Worm (Caenorhabditis elegans) whole organism, young adult: Measurements from ENCODE around the gene ccpp-6.

ENCODE experiments used
- C06A6.2 ChIP-seq: fragments of 200-800 bp; sonication (Bioruptor generic); conservative IDR thresholded peaks from 2 replicates; pipeline ENCODE4 v1.3.6; 2022; ENCODE audit warnings: missing genetic modification characterization, missing compliant biosample characterization
- D2030.7 ChIP-seq: fragments of 200-800 bp; sonication (Bioruptor generic); IDR thresholded peaks from 2 replicates; pipeline ENCODE4 v1.3.6; 2022; ENCODE audit warnings: missing genetic modification reagents, missing genetic modification characterization, missing compliant biosample characterization
- F23B12.7 ChIP-seq: sonication (generic microtip); optimal IDR thresholded peaks from 2 replicates; lab custom pipeline; 2017; ENCODE audit warnings: missing genetic modification characterization, mild to moderate bottlenecking, missing compliant biosample characterization, antibody characterized with exemption, moderate library complexity; ENCODE audit not compliant: insufficient read depth
- F33H1.4 ChIP-seq: fragments of 200-800 bp; sonication (Bioruptor generic); IDR thresholded peaks from 2 replicates; pipeline ENCODE4 v1.3.6; 2022; ENCODE audit warnings: missing genetic modification reagents, missing genetic modification characterization, missing compliant biosample characterization
- F37B4.10 ChIP-seq: fragments of 200-800 bp; sonication (Bioruptor generic); IDR thresholded peaks from 2 replicates; pipeline ENCODE4 v1.3.6; 2022; ENCODE audit warnings: missing genetic modification characterization, missing compliant biosample characterization
- F39B2.1 ChIP-seq: fragments of 200-800 bp; sonication (Bioruptor generic); IDR thresholded peaks from 2 replicates; pipeline ENCODE4 v1.3.6; 2022; ENCODE audit warnings: missing genetic modification reagents, missing genetic modification characterization, missing compliant biosample characterization
- F49E8.2 ChIP-seq: sonication (generic microtip); optimal IDR thresholded peaks from 3 replicates; lab custom pipeline; 2017; ENCODE audit warnings: missing genetic modification characterization, mild to moderate bottlenecking, missing compliant biosample characterization, antibody characterized with exemption, moderate library complexity; ENCODE audit not compliant: insufficient read depth
- F55B11.4 ChIP-seq: sonication (generic microtip); optimal IDR thresholded peaks from 2 replicates; lab custom pipeline; 2016; ENCODE audit warnings: missing compliant biosample characterization, missing genetic modification characterization, borderline replicate concordance; ENCODE audit not compliant: insufficient read depth
- Y53F4B.3 ChIP-seq: fragments of 200-800 bp; sonication (Bioruptor generic); IDR thresholded peaks from 2 replicates; pipeline ENCODE4 v1.3.6; 2022; ENCODE audit warnings: missing genetic modification reagents, missing genetic modification characterization, missing compliant biosample characterization
- Y79H2A.3 ChIP-seq: fragments of 200-800 bp; sonication (Bioruptor generic); conservative IDR thresholded peaks from 2 replicates; pipeline ENCODE4 v1.3.6; 2022; ENCODE audit warnings: missing genetic modification reagents, missing genetic modification characterization, missing compliant biosample characterization
- akir-1 ChIP-seq: fragments of 200-800 bp; sonication (Bioruptor generic); optimal IDR thresholded peaks from 2 replicates; lab custom pipeline; 2018; ENCODE audit warnings: mild to moderate bottlenecking, missing genetic modification characterization, moderate library complexity, missing compliant biosample characterization
- ama-1 ChIP-seq, 3 experiments: fragments of 150-350 bp in 1 of 3; sonication (generic microtip) in 2 of 3; optimal IDR thresholded peaks; 2 replicates each; lab custom pipeline; 2014 to 2018; ENCODE audit warnings: missing biosample characterization in 2 of 3, missing genetic modification characterization in 2 of 3, missing genetic modification reagents in 2 of 3
- bed-1 ChIP-seq: fragments of 200-800 bp; sonication (Bioruptor generic); IDR thresholded peaks from 2 replicates; pipeline ENCODE4 v1.3.6; 2022; ENCODE audit warnings: missing genetic modification reagents, missing genetic modification characterization, missing compliant biosample characterization
- bed-2 ChIP-seq: fragments of 200-800 bp; sonication (Bioruptor generic); IDR thresholded peaks from 2 replicates; pipeline ENCODE4 v1.3.6; 2022; ENCODE audit warnings: missing genetic modification reagents, missing genetic modification characterization, missing compliant biosample characterization
- ceh-27 ChIP-seq: fragments of 200-800 bp; sonication (Bioruptor generic); optimal IDR thresholded peaks from 2 replicates; lab custom pipeline; 2018; ENCODE audit warnings: mild to moderate bottlenecking, missing genetic modification characterization, moderate library complexity, missing compliant biosample characterization
- ceh-40 ChIP-seq: fragments of 200-800 bp; sonication (Bioruptor generic); IDR thresholded peaks from 2 replicates; pipeline ENCODE4 v1.3.6; 2022; ENCODE audit warnings: missing genetic modification characterization, missing compliant biosample characterization
- ceh-58 ChIP-seq: fragments of 200-800 bp; sonication (Bioruptor generic); IDR thresholded peaks from 2 replicates; pipeline ENCODE4 v1.3.6; 2022; ENCODE audit warnings: missing genetic modification characterization, missing compliant biosample characterization
- ceh-79 ChIP-seq: sonication (generic microtip); optimal IDR thresholded peaks from 2 replicates; lab custom pipeline; 2017; ENCODE audit warnings: mild to moderate bottlenecking, missing genetic modification characterization, missing compliant biosample characterization
- dox-1 ChIP-seq: fragments of 200-800 bp; sonication (Bioruptor generic); IDR thresholded peaks from 2 replicates; pipeline ENCODE4 v1.3.6; 2022; ENCODE audit warnings: missing genetic modification reagents, missing genetic modification characterization, missing compliant biosample characterization
- efl-1 ChIP-seq: fragments of 150-350 bp; optimal IDR thresholded peaks from 2 replicates; lab custom pipeline; 2014; ENCODE audit warnings: missing biosample characterization, missing genetic modification reagents, missing genetic modification characterization
- egl-18 ChIP-seq: fragments of 200-800 bp; sonication (Bioruptor generic); IDR thresholded peaks from 2 replicates; pipeline ENCODE4 v1.3.6; 2022; ENCODE audit warnings: missing genetic modification reagents, missing genetic modification characterization, missing compliant biosample characterization
- egl-44 ChIP-seq: fragments of 200-800 bp; sonication (Bioruptor generic); IDR thresholded peaks from 2 replicates; pipeline ENCODE4 v1.3.6; 2022; ENCODE audit warnings: missing genetic modification reagents, missing genetic modification characterization, missing compliant biosample characterization
- egrh-3 ChIP-seq: fragments of 200-800 bp; sonication (Bioruptor generic); IDR thresholded peaks from 2 replicates; pipeline ENCODE4 v1.3.6; 2022; ENCODE audit warnings: missing genetic modification reagents, missing genetic modification characterization, missing compliant biosample characterization
- ekl-4 ChIP-seq: fragments of 200-800 bp; sonication (Bioruptor generic); IDR thresholded peaks from 2 replicates; pipeline ENCODE4 v1.3.6; 2022; ENCODE audit warnings: missing genetic modification reagents, missing genetic modification characterization, missing compliant biosample characterization
- fkh-3 ChIP-seq: sonication (generic microtip); optimal IDR thresholded peaks from 2 replicates; lab custom pipeline; 2016; ENCODE audit warnings: mild to moderate bottlenecking, missing genetic modification characterization, missing compliant biosample characterization
- hlh-12 ChIP-seq: sonication (generic microtip); optimal IDR thresholded peaks from 2 replicates; lab custom pipeline; 2016; ENCODE audit warnings: missing genetic modification characterization, missing compliant biosample characterization
- hmg-1.2 ChIP-seq: fragments of 200-800 bp; sonication (Bioruptor generic); IDR thresholded peaks from 2 replicates; pipeline ENCODE4 v1.3.6; 2022; ENCODE audit warnings: missing genetic modification reagents, missing genetic modification characterization, missing compliant biosample characterization
- hsf-1 ChIP-seq: fragments of 200-800 bp; sonication (Bioruptor generic); IDR thresholded peaks from 2 replicates; pipeline ENCODE4 v1.3.6; 2022; ENCODE audit warnings: missing genetic modification reagents, missing genetic modification characterization, missing compliant biosample characterization
- let-526 ChIP-seq: fragments of 200-800 bp; sonication (Bioruptor generic); IDR thresholded peaks from 2 replicates; pipeline ENCODE4 v1.3.6; 2022; ENCODE audit warnings: missing genetic modification reagents, missing genetic modification characterization, missing compliant biosample characterization
- lsy-27 ChIP-seq: sonication (generic microtip); optimal IDR thresholded peaks from 2 replicates; lab custom pipeline; 2017; ENCODE audit warnings: missing genetic modification characterization, mild to moderate bottlenecking, missing compliant biosample characterization, antibody characterized with exemption, missing genotype, borderline replicate concordance; ENCODE audit not compliant: insufficient read depth
- madf-3 ChIP-seq: fragments of 200-800 bp; sonication (Bioruptor generic); IDR thresholded peaks from 2 replicates; pipeline ENCODE4 v1.3.6; 2022; ENCODE audit warnings: missing genetic modification reagents, missing genetic modification characterization, missing compliant biosample characterization
- madf-6 ChIP-seq: fragments of 200-800 bp; sonication (Bioruptor generic); IDR thresholded peaks from 2 replicates; pipeline ENCODE4 v1.3.6; 2022; ENCODE audit warnings: missing genetic modification reagents, missing genetic modification characterization, missing compliant biosample characterization
- mcd-1 ChIP-seq: fragments of 200-800 bp; sonication (Bioruptor generic); IDR thresholded peaks from 2 replicates; pipeline ENCODE4 v1.3.6; 2022; ENCODE audit warnings: missing genetic modification reagents, missing genetic modification characterization, missing compliant biosample characterization
- mel-28 ChIP-seq: sonication (generic microtip); optimal IDR thresholded peaks from 2 replicates; lab custom pipeline; 2016; ENCODE audit warnings: borderline replicate concordance, mild to moderate bottlenecking, missing genetic modification characterization, missing compliant biosample characterization
- nfya-1 ChIP-seq: sonication (generic microtip); optimal IDR thresholded peaks from 2 replicates; lab custom pipeline; 2017; ENCODE audit warnings: antibody characterized with exemption, missing compliant biosample characterization, missing genetic modification characterization, borderline replicate concordance; ENCODE audit not compliant: insufficient read depth
- nhr-120 ChIP-seq: fragments of 200-800 bp; sonication (Bioruptor generic); IDR thresholded peaks from 2 replicates; pipeline ENCODE4 v1.3.6; 2022; ENCODE audit warnings: missing genetic modification characterization, missing compliant biosample characterization
- nhr-179 ChIP-seq: sonication (generic microtip); optimal IDR thresholded peaks from 2 replicates; lab custom pipeline; 2016; ENCODE audit warnings: mild to moderate bottlenecking, missing genetic modification characterization, missing compliant biosample characterization
- nhr-80 ChIP-seq: sonication (generic microtip); optimal IDR thresholded peaks from 2 replicates; lab custom pipeline; 2016; ENCODE audit warnings: missing genetic modification characterization, missing compliant biosample characterization
- rcor-1 ChIP-seq: fragments of 200-800 bp; sonication (Bioruptor generic); IDR thresholded peaks from 2 replicates; pipeline ENCODE4 v1.3.6; 2022; ENCODE audit warnings: missing genetic modification reagents, missing genetic modification characterization, missing compliant biosample characterization
- rpc-1 ChIP-seq, 2 experiments: fragments of 150-350 bp in 1 of 2; sonication (generic microtip) in 1 of 2; optimal IDR thresholded peaks; 2 replicates each; lab custom pipeline; 2014 to 2018; ENCODE audit warnings: missing biosample characterization in 1 of 2, missing genetic modification characterization in 1 of 2, missing genetic modification reagents in 1 of 2, missing genotype in 1 of 2
- sdz-38 ChIP-seq: sonication (generic microtip); optimal IDR thresholded peaks from 2 replicates; lab custom pipeline; 2016; ENCODE audit warnings: missing genotype, missing genetic modification characterization, missing compliant biosample characterization
- sea-2 ChIP-seq: fragments of 200-800 bp; sonication (Bioruptor generic); IDR thresholded peaks from 2 replicates; pipeline ENCODE4 v1.3.6; 2022; ENCODE audit warnings: missing genetic modification characterization, missing compliant biosample characterization
- snpc-1.3 ChIP-seq: sonication (generic microtip); optimal IDR thresholded peaks from 2 replicates; lab custom pipeline; 2017; ENCODE audit warnings: missing genetic modification characterization, mild to moderate bottlenecking, missing compliant biosample characterization, antibody characterized with exemption, moderate library complexity, missing genotype, missing genetic modification reagents; ENCODE audit not compliant: insufficient read depth
- snpc-3.4 ChIP-seq: sonication (generic microtip); optimal IDR thresholded peaks from 2 replicates; lab custom pipeline; 2017; ENCODE audit warnings: missing genetic modification characterization, mild to moderate bottlenecking, missing compliant biosample characterization, antibody characterized with exemption, moderate library complexity, missing genotype, missing genetic modification reagents
- unc-62 ChIP-seq: fragments of 150-350 bp; optimal IDR thresholded peaks from 2 replicates; lab custom pipeline; 2014; ENCODE audit warnings: missing biosample characterization, missing genetic modification reagents, missing genetic modification characterization
- ztf-6 ChIP-seq: fragments of 200-800 bp; sonication (Bioruptor generic); IDR thresholded peaks from 2 replicates; pipeline ENCODE4 v1.3.6; 2022; ENCODE audit warnings: missing genetic modification reagents, missing genetic modification characterization, missing compliant biosample characterization

ccpp-6 gene

ce11 chrII:5336660-5337494 lies 50.2 kb downstream of the ccpp-6 start (continued):
- no peak for TF ChIP-seq ama-1 (optimal IDR thresholded peaks at IDR 0.05; lab: Kevin White, UChicago)
- no peak for TF ChIP-seq ama-1 (GFP tag; optimal IDR thresholded peaks at IDR 0.05; lab: Kevin White, UChicago)
- no peak for TF ChIP-seq bed-2 (GFP tag; lab: Robert Waterston, UW)
- TF ChIP-seq F23B12.7 = no peak
- no peak for TF ChIP-seq mel-28
- peak; percentile 81 for TF ChIP-seq hmg-1.2 (GFP tag; lab: Robert Waterston, UW)
- no peak for TF ChIP-seq ceh-58
- no peak for TF ChIP-seq Y53F4B.3 (GFP tag; lab: Robert Waterston, UW)
- no peak for TF ChIP-seq hsf-1 (GFP tag; lab: Robert Waterston, UW)
- TF ChIP-seq efl-1 (GFP tag; lab: Kevin White, UChicago) = peak; percentile 22
- no peak for TF ChIP-seq F49E8.2 (tag; lab: Kevin White, UChicago)
- TF ChIP-seq fkh-3 (tag; lab: Kevin White, UChicago) = no peak
- no peak for TF ChIP-seq ceh-79 (tag; lab: Kevin White, UChicago)
- no peak for TF ChIP-seq ekl-4 (GFP tag; lab: Robert Waterston, UW)
- TF ChIP-seq ztf-6 (GFP tag; lab: Robert Waterston, UW) = no peak
- 0 out of 2 replicates have a peak, but pooled peaks have one; percentile 10 for TF ChIP-seq C06A6.2 (GFP tag; lab: Robert Waterston, UW)
- TF ChIP-seq snpc-1.3 (tag; lab: Kevin White, UChicago) = no peak
- TF ChIP-seq ceh-40 (GFP tag; lab: Robert Waterston, UW) = 0 out of 2 replicates have a peak, but pooled peaks have one; percentile 43
- no peak for TF ChIP-seq F37B4.10 (GFP tag; lab: Robert Waterston, UW)
- no peak for TF ChIP-seq egl-18 (GFP tag; lab: Robert Waterston, UW)
- no peak for TF ChIP-seq akir-1
- peak; percentile 40; the same call in 1 of the 2 replicates for TF ChIP-seq mcd-1 (GFP tag; lab: Robert Waterston, UW)
- no peak for TF ChIP-seq madf-6
- peak; percentile 40; the same call in 1 of the 2 replicates for TF ChIP-seq dox-1 (GFP tag; lab: Robert Waterston, UW)
- no peak for TF ChIP-seq madf-3 (GFP tag; lab: Robert Waterston, UW)
- no peak for TF ChIP-seq egrh-3
- TF ChIP-seq hlh-12 (tag; lab: Kevin White, UChicago) = no peak
- no peak for TF ChIP-seq snpc-3.4 (tag; lab: Kevin White, UChicago)
- TF ChIP-seq lsy-27 = no peak
- no peak for TF ChIP-seq nhr-120 (GFP tag; lab: Robert Waterston, UW)
- no peak for TF ChIP-seq egl-44
- no peak for TF ChIP-seq bed-1 (GFP tag; lab: Robert Waterston, UW)
- no peak for TF ChIP-seq nfya-1 (tag; lab: Kevin White, UChicago)
- TF ChIP-seq F55B11.4 = no peak
- no peak for TF ChIP-seq D2030.7 (GFP tag; lab: Robert Waterston, UW)
- peak; percentile 32 for TF ChIP-seq nhr-80 (tag; lab: Kevin White, UChicago)
- no peak for TF ChIP-seq F39B2.1 (GFP tag; lab: Robert Waterston, UW)
- TF ChIP-seq ceh-27 (GFP tag; lab: Kevin White, UChicago) = peak; percentile 63
- TF ChIP-seq rcor-1 (GFP tag; lab: Robert Waterston, UW) = no peak
- TF ChIP-seq sdz-38 (tag; lab: Kevin White, UChicago) = no peak
- no peak for TF ChIP-seq let-526 (GFP tag; lab: Robert Waterston, UW)
- no peak for TF ChIP-seq Y79H2A.3 (GFP tag; lab: Robert Waterston, UW)
- peak; percentile 54 for TF ChIP-seq unc-62 (GFP tag; lab: Kevin White, UChicago)
- TF ChIP-seq sea-2 (GFP tag; lab: Robert Waterston, UW) = no peak
- TF ChIP-seq F33H1.4 = no peak
- no peak for TF ChIP-seq rpc-1 (optimal IDR thresholded peaks at IDR 0.05; lab: Kevin White, UChicago)
- TF ChIP-seq rpc-1 (tag; optimal IDR thresholded peaks at IDR 0.05; lab: Kevin White, UChicago) = no peak
- TF ChIP-seq nhr-179 (tag; lab: Kevin White, UChicago) = no peak
